Fruit fly (Drosophila melanogaster) whole organism, embryonic: ENCODE results near the gene CG46459.

Experiments used
- Adf1 ChIP-seq: fragments of 200-800 bp; sonication (Bioruptor generic); IDR thresholded peaks from 2 replicates; pipeline ENCODE4 v1.3.6; 2022; ENCODE audit warnings: missing biosample characterization, missing genetic modification characterization
- Asciz ChIP-seq: fragments of 200-800 bp; sonication (Bioruptor generic); optimal IDR thresholded peaks from 2 replicates; lab custom pipeline; 2017; ENCODE audit warnings: missing biosample characterization, mild to moderate bottlenecking, missing genetic modification characterization, missing genetic modification reagents
- BEAF-32 ChIP-seq: fragments of 200-800 bp; sonication (Bioruptor generic); optimal IDR thresholded peaks from 3 replicates; lab custom pipeline; 2017; ENCODE audit warnings: missing biosample characterization, missing genetic modification characterization, mild to moderate bottlenecking, moderate library complexity, missing genetic modification reagents
- Bdp1 ChIP-seq: fragments of 200-800 bp; sonication (Bioruptor generic); optimal IDR thresholded peaks from 3 replicates; lab custom pipeline; 2016; ENCODE audit warnings: missing biosample characterization, missing genetic modification characterization
- Bgb ChIP-seq: fragments of 200-800 bp; sonication (Bioruptor generic); IDR thresholded peaks from 2 replicates; pipeline ENCODE4 v1.3.6; 2022; ENCODE audit warnings: missing biosample characterization, missing genetic modification characterization; ENCODE audit not compliant: partially characterized antibody
- Bteb2 ChIP-seq: fragments of 200-800 bp; sonication (Bioruptor generic); optimal IDR thresholded peaks from 2 replicates; lab custom pipeline; 2016; ENCODE audit warnings: missing biosample characterization, missing genetic modification characterization
- CG10321 ChIP-seq: fragments of 200-800 bp; sonication (Bioruptor generic); IDR thresholded peaks from 2 replicates; pipeline ENCODE4 v1.3.6; 2022; ENCODE audit warnings: missing biosample characterization, missing genetic modification characterization
- CG10565 ChIP-seq: fragments of 200-800 bp; sonication (Bioruptor generic); optimal IDR thresholded peaks from 3 replicates; lab custom pipeline; 2016; ENCODE audit warnings: missing biosample characterization, mild to moderate bottlenecking, missing genetic modification characterization
- CG10654 ChIP-seq: fragments of 200-800 bp; sonication (Bioruptor generic); optimal IDR thresholded peaks from 2 replicates; lab custom pipeline; 2016; ENCODE audit warnings: missing biosample characterization, missing genetic modification characterization
- CG12659 ChIP-seq: fragments of 200-800 bp; sonication (Bioruptor generic); optimal IDR thresholded peaks from 3 replicates; lab custom pipeline; 2017; ENCODE audit warnings: mild to moderate bottlenecking, missing biosample characterization, missing genetic modification reagents, missing genetic modification characterization
- CG12942 ChIP-seq: fragments of 200-800 bp; sonication (Bioruptor generic); optimal IDR thresholded peaks from 3 replicates; lab custom pipeline; 2016; ENCODE audit warnings: missing biosample characterization, missing genetic modification characterization
- CG14860 ChIP-seq: fragments of 200-800 bp; sonication (Bioruptor generic); IDR thresholded peaks from 3 replicates; pipeline ENCODE4 v1.3.6; 2022; ENCODE audit warnings: missing biosample characterization, missing genetic modification characterization; ENCODE audit not compliant: partially characterized antibody
- CG1603 ChIP-seq: fragments of 200-800 bp; sonication (Bioruptor generic); optimal IDR thresholded peaks from 2 replicates; lab custom pipeline; 2019; ENCODE audit warnings: missing biosample characterization, mild to moderate bottlenecking, missing genetic modification characterization, moderate library complexity
- CG1792 ChIP-seq: fragments of 200-800 bp; sonication (Bioruptor generic); optimal IDR thresholded peaks from 2 replicates; lab custom pipeline; 2016; ENCODE audit warnings: missing biosample characterization, missing genetic modification characterization
- CG18476 ChIP-seq: fragments of 200-800 bp; sonication (Bioruptor generic); optimal IDR thresholded peaks from 2 replicates; lab custom pipeline; 2016; ENCODE audit warnings: missing biosample characterization, mild to moderate bottlenecking, missing genetic modification characterization
- CG2199 ChIP-seq: fragments of 200-800 bp; sonication (Bioruptor generic); IDR thresholded peaks from 3 replicates; pipeline ENCODE4 v1.3.6; 2022; ENCODE audit warnings: missing biosample characterization, missing genetic modification characterization
- CG4854 ChIP-seq: fragments of 200-800 bp; sonication (Bioruptor generic); optimal IDR thresholded peaks from 2 replicates; lab custom pipeline; 2016; ENCODE audit warnings: missing biosample characterization, missing genetic modification characterization, inconsistent platforms
- CG6254 ChIP-seq: fragments of 200-800 bp; sonication (Bioruptor generic); optimal IDR thresholded peaks from 3 replicates; lab custom pipeline; 2017; ENCODE audit warnings: mild to moderate bottlenecking, missing biosample characterization, missing genetic modification reagents, missing genetic modification characterization
- CG7271 ChIP-seq: fragments of 200-800 bp; sonication (Bioruptor generic); optimal IDR thresholded peaks from 2 replicates; lab custom pipeline; 2018; ENCODE audit warnings: missing biosample characterization, mild to moderate bottlenecking, missing genetic modification characterization, moderate library complexity
- CG8281 ChIP-seq: fragments of 200-800 bp; sonication (Bioruptor generic); optimal IDR thresholded peaks from 2 replicates; lab custom pipeline; 2018; ENCODE audit warnings: missing biosample characterization, mild to moderate bottlenecking, missing genetic modification characterization, moderate library complexity
- CG8478 ChIP-seq: fragments of >200 bp; optimal IDR thresholded peaks from 2 replicates; lab custom pipeline; 2018
- Dbx ChIP-seq: fragments of 200-800 bp; sonication (Bioruptor generic); IDR thresholded peaks from 3 replicates; pipeline ENCODE4 v1.3.6; 2022; ENCODE audit warnings: missing biosample characterization, missing genetic modification characterization
- Dip3 ChIP-seq: fragments of 200-800 bp; sonication (Bioruptor generic); optimal IDR thresholded peaks from 3 replicates; lab custom pipeline; 2016; ENCODE audit warnings: missing biosample characterization, missing genetic modification characterization
- Doc2 ChIP-seq: fragments of 200-800 bp; sonication (Bioruptor generic); IDR thresholded peaks from 2 replicates; pipeline ENCODE4 v1.3.6; 2022; ENCODE audit warnings: missing biosample characterization, missing genetic modification characterization
- Eip74EF ChIP-seq, 2 experiments: fragments of 200-800 bp in 1 of 2; fragments of >200 bp in 1 of 2; sonication (Bioruptor generic) in 1 of 2; optimal IDR thresholded peaks; 2 replicates each; lab custom pipeline; 2017 to 2019; ENCODE audit warnings: missing biosample characterization in 2 of 2, missing genetic modification characterization in 2 of 2, mild to moderate bottlenecking in 1 of 2, moderate library complexity in 1 of 2
- Fer1 ChIP-seq: fragments of 200-800 bp; sonication (Bioruptor generic); optimal IDR thresholded peaks from 2 replicates; lab custom pipeline; 2017; ENCODE audit warnings: missing biosample characterization, mild to moderate bottlenecking, missing genetic modification characterization
- HLH3B ChIP-seq: fragments of 200-800 bp; sonication (Bioruptor generic); IDR thresholded peaks from 2 replicates; pipeline ENCODE4 v1.3.6; 2022; ENCODE audit warnings: missing biosample characterization, missing genetic modification characterization
- Hr39 ChIP-seq: fragments of >200 bp; optimal IDR thresholded peaks from 2 replicates; lab custom pipeline; 2017
- Lpt ChIP-seq: fragments of >200 bp; optimal IDR thresholded peaks from 2 replicates; lab custom pipeline; 2018; ENCODE audit warnings: missing biosample characterization, missing genetic modification characterization
- NK7.1 ChIP-seq: fragments of 200-800 bp; sonication (Bioruptor generic); optimal IDR thresholded peaks from 3 replicates; lab custom pipeline; 2016; ENCODE audit warnings: missing biosample characterization, missing genetic modification characterization
- amos ChIP-seq: fragments of 200-800 bp; sonication (Bioruptor generic); IDR thresholded peaks from 2 replicates; pipeline ENCODE4 v1.3.6; 2022; ENCODE audit warnings: missing biosample characterization, missing genetic modification characterization; ENCODE audit not compliant: partially characterized antibody
- ash1 ChIP-seq: fragments of 200-800 bp; sonication (Bioruptor generic); optimal IDR thresholded peaks from 2 replicates; lab custom pipeline; 2018; ENCODE audit warnings: missing biosample characterization, mild to moderate bottlenecking, missing genetic modification characterization
- bsh ChIP-seq, 2 experiments: fragments of 200-800 bp; sonication (Bioruptor generic); optimal IDR thresholded peaks; 2 replicates each; lab custom pipeline; 2017 to 2018; ENCODE audit warnings: mild to moderate bottlenecking in 2 of 2, missing biosample characterization in 2 of 2, missing genetic modification characterization in 2 of 2, moderate library complexity in 1 of 2
- btn ChIP-seq: fragments of 200-800 bp; sonication (Bioruptor generic); optimal IDR thresholded peaks from 2 replicates; lab custom pipeline; 2016; ENCODE audit warnings: missing biosample characterization, missing genetic modification characterization
- crc ChIP-seq: fragments of 200-800 bp; sonication (Bioruptor generic); optimal IDR thresholded peaks from 2 replicates; lab custom pipeline; 2016; ENCODE audit warnings: missing biosample characterization, missing genetic modification characterization
- dati ChIP-seq: fragments of 200-800 bp; sonication (Bioruptor generic); IDR thresholded peaks from 2 replicates; pipeline ENCODE4 v1.3.6; 2022; ENCODE audit warnings: missing biosample characterization, missing genetic modification characterization
- exex ChIP-seq: fragments of 200-800 bp; sonication (Bioruptor generic); optimal IDR thresholded peaks from 4 replicates; lab custom pipeline; 2018; ENCODE audit warnings: missing biosample characterization, mild to moderate bottlenecking, missing genetic modification characterization, moderate library complexity
- fu2 ChIP-seq: fragments of 200-800 bp; sonication (Bioruptor generic); optimal IDR thresholded peaks from 2 replicates; lab custom pipeline; 2016; ENCODE audit warnings: missing biosample characterization, missing genetic modification characterization
- grau ChIP-seq: fragments of 200-800 bp; optimal IDR thresholded peaks from 3 replicates; lab custom pipeline; 2019; ENCODE audit warnings: missing biosample characterization, mild to moderate bottlenecking, missing genetic modification characterization, moderate library complexity
- hkb ChIP-seq, 2 experiments: fragments of 200-800 bp in 1 of 2; fragments of >200 bp in 1 of 2; sonication (Bioruptor generic) in 1 of 2; IDR thresholded peaks in 1 of 2; optimal IDR thresholded peaks in 1 of 2; 2 replicates each; pipeline versions ENCODE4 v1.3.6 to Lab custom; 2017 to 2022; ENCODE audit warnings: missing biosample characterization in 1 of 2, missing genetic modification characterization in 1 of 2
- klu ChIP-seq: fragments of 200-800 bp; sonication (Bioruptor generic); IDR thresholded peaks from 2 replicates; pipeline ENCODE4 v1.3.6; 2022; ENCODE audit warnings: missing biosample characterization, missing genetic modification characterization
- nmo ChIP-seq: fragments of 200-800 bp; sonication (Bioruptor generic); optimal IDR thresholded peaks from 2 replicates; lab custom pipeline; 2018; ENCODE audit warnings: missing biosample characterization, mild to moderate bottlenecking, missing genetic modification characterization, moderate library complexity
- pan ChIP-seq, 4 experiments: fragments of >200 bp in 3 of 4; fragments of 200-800 bp in 1 of 4; sonication (Bioruptor generic) in 1 of 4; optimal IDR thresholded peaks in 3 of 4; IDR thresholded peaks in 1 of 4; 2 replicates each; pipeline versions ENCODE4 v1.3.6 to Lab custom; 2017 to 2022; ENCODE audit warnings: missing biosample characterization in 2 of 4, missing genetic modification characterization in 2 of 4, mixed read lengths in 1 of 4
- pita ChIP-seq: fragments of 200-800 bp; sonication (Bioruptor generic); optimal IDR thresholded peaks from 2 replicates; lab custom pipeline; 2017; ENCODE audit warnings: missing biosample characterization, mild to moderate bottlenecking, missing genetic modification characterization
- prd ChIP-seq, 3 experiments: fragments of >200 bp in 2 of 3; fragments of 200-800 bp in 1 of 3; sonication (Bioruptor generic) in 1 of 3; optimal IDR thresholded peaks in 2 of 3; IDR thresholded peaks in 1 of 3; 2 replicates in 2 of 3; 3 replicates in 1 of 3; pipeline versions ENCODE4 v1.3.6 to Lab custom; 2017 to 2022; ENCODE audit warnings: missing biosample characterization in 1 of 3, missing genetic modification characterization in 1 of 3
- ranshi ChIP-seq: fragments of 200-800 bp; sonication (Bioruptor generic); IDR thresholded peaks from 2 replicates; pipeline ENCODE4 v1.3.6; 2022; ENCODE audit warnings: missing biosample characterization, missing genetic modification characterization
- slp2 ChIP-seq: fragments of 200-800 bp; sonication (Bioruptor generic); optimal IDR thresholded peaks from 2 replicates; lab custom pipeline; 2016; ENCODE audit warnings: missing biosample characterization, missing genetic modification characterization
- vfl ChIP-seq: fragments of 200-800 bp; sonication (Bioruptor generic); optimal IDR thresholded peaks from 2 replicates; lab custom pipeline; 2016; ENCODE audit warnings: missing biosample characterization, missing genetic modification characterization
- wek ChIP-seq: fragments of 200-800 bp; sonication (Bioruptor generic); optimal IDR thresholded peaks from 3 replicates; lab custom pipeline; 2018; ENCODE audit warnings: missing biosample characterization, mild to moderate bottlenecking, missing genetic modification characterization, moderate library complexity

Gene CG46459

dm6 chr3R:10684284-10684683 is 12.2 kb upstream of the CG46459 start (continued):
- TF ChIP-seq CG2199 (GFP tag; lab: Robert Waterston, UW), result peak; percentile 63; the same call in 1 of the 3 replicates
- no peak for TF ChIP-seq Lpt (GFP tag; lab: Kevin White, UChicago)
- no peak for TF ChIP-seq BEAF-32 (GFP tag; lab: Kevin White, UChicago)
- no peak for TF ChIP-seq Adf1 (GFP tag; lab: Robert Waterston, UW)
- TF ChIP-seq CG18476 (GFP tag; lab: Kevin White, UChicago), result no peak
- TF ChIP-seq grau, result peak; percentile 57
- TF ChIP-seq CG12942 (GFP tag; lab: Kevin White, UChicago), result peak; percentile 36
- TF ChIP-seq fu2 (GFP tag; lab: Kevin White, UChicago), result no peak
- peak; percentile 80 for TF ChIP-seq HLH3B (GFP tag; lab: Robert Waterston, UW)
- TF ChIP-seq CG8478 (lab: Kevin White, UChicago), result no peak
- no peak for TF ChIP-seq ash1 (GFP tag; lab: Kevin White, UChicago)
- peak; percentile 36 for TF ChIP-seq Dip3 (GFP tag; lab: Kevin White, UChicago)
- TF ChIP-seq pan (optimal IDR thresholded peaks at IDR 0.05; lab: Kevin White, UChicago), result no peak
- peak in 1 of 2 experiments; percentile 76 for TF ChIP-seq pan (GFP tag; optimal IDR thresholded peaks at IDR 0.05 in 1 of 2, IDR thresholded peaks at IDR 0.05 in 1 of 2)
- TF ChIP-seq CG4854, result no peak
- peak; percentile 63 for TF ChIP-seq CG10654 (GFP tag; lab: Kevin White, UChicago)
- peak; percentile 16 for TF ChIP-seq CG7271
- TF ChIP-seq amos (GFP tag; lab: Robert Waterston, UW), result no peak
- no peak for TF ChIP-seq Hr39 (lab: Kevin White, UChicago)
- TF ChIP-seq slp2 (GFP tag; lab: Kevin White, UChicago), result peak; percentile 62
- TF ChIP-seq hkb (optimal IDR thresholded peaks at IDR 0.05; lab: Kevin White, UChicago), result no peak
- peak; percentile 84 for TF ChIP-seq hkb (GFP tag; IDR thresholded peaks at IDR 0.05; lab: Robert Waterston, UW)
- TF ChIP-seq CG14860 (GFP tag; lab: Robert Waterston, UW), result no peak
- TF ChIP-seq klu, result no peak
- no peak for TF ChIP-seq dati
- no peak for TF ChIP-seq CG10565 (GFP tag; lab: Kevin White, UChicago)
- TF ChIP-seq bsh (GFP tag; optimal IDR thresholded peaks at IDR 0.05; lab: Kevin White, UChicago), result peak in 1 of 2 experiments; percentile 56
- peak; percentile 29 for TF ChIP-seq crc (GFP tag; lab: Kevin White, UChicago)
- peak; percentile 53 for TF ChIP-seq nmo (GFP tag; lab: Kevin White, UChicago)
- no peak for TF ChIP-seq pita (GFP tag; lab: Kevin White, UChicago)
- no peak for TF ChIP-seq NK7.1 (GFP tag; lab: Kevin White, UChicago)
- TF ChIP-seq Bdp1 (GFP tag; lab: Kevin White, UChicago), result no peak
- peak; percentile 49; the same call in 1 of the 2 replicates for TF ChIP-seq ranshi (GFP tag; lab: Robert Waterston, UW)
- TF ChIP-seq CG8281 (tag; lab: Kevin White, UChicago), result peak; percentile 44
- TF ChIP-seq CG1792 (GFP tag; lab: Kevin White, UChicago), result no peak
- TF ChIP-seq Dbx (GFP tag; lab: Robert Waterston, UW), result no peak
- peak in 1 of 2 experiments; percentile 58 for TF ChIP-seq Eip74EF (GFP tag; optimal IDR thresholded peaks at IDR 0.05; lab: Kevin White, UChicago)
- no peak for TF ChIP-seq CG10321 (GFP tag; lab: Robert Waterston, UW)
- peak; percentile 13 for TF ChIP-seq wek (GFP tag; lab: Kevin White, UChicago)
- peak; percentile 81 for TF ChIP-seq Asciz (GFP tag; lab: Kevin White, UChicago)
- no peak for TF ChIP-seq Doc2 (GFP tag; lab: Robert Waterston, UW)
- TF ChIP-seq vfl (GFP tag; lab: Kevin White, UChicago), result no peak
- peak; percentile 9 for TF ChIP-seq Bteb2 (GFP tag; lab: Kevin White, UChicago)
- no peak for TF ChIP-seq Bgb (GFP tag; lab: Robert Waterston, UW)
- TF ChIP-seq prd (optimal IDR thresholded peaks at IDR 0.05; lab: Kevin White, UChicago), result no peak
- TF ChIP-seq prd (GFP tag; IDR thresholded peaks at IDR 0.05; lab: Robert Waterston, UW), result peak; percentile 77
- TF ChIP-seq CG1603, result peak; percentile 76
- TF ChIP-seq CG6254 (GFP tag; lab: Kevin White, UChicago), result peak; percentile 56
- TF ChIP-seq btn, result peak; percentile 22
- no peak for TF ChIP-seq exex (tag; lab: Kevin White, UChicago)
- TF ChIP-seq Fer1 (GFP tag; lab: Kevin White, UChicago), result peak; percentile 58
- peak; percentile 20 for TF ChIP-seq CG12659
